Fruit fly (Drosophila melanogaster): ENCODE results near the gene CG14280.

CG14280 gene

DNA sequence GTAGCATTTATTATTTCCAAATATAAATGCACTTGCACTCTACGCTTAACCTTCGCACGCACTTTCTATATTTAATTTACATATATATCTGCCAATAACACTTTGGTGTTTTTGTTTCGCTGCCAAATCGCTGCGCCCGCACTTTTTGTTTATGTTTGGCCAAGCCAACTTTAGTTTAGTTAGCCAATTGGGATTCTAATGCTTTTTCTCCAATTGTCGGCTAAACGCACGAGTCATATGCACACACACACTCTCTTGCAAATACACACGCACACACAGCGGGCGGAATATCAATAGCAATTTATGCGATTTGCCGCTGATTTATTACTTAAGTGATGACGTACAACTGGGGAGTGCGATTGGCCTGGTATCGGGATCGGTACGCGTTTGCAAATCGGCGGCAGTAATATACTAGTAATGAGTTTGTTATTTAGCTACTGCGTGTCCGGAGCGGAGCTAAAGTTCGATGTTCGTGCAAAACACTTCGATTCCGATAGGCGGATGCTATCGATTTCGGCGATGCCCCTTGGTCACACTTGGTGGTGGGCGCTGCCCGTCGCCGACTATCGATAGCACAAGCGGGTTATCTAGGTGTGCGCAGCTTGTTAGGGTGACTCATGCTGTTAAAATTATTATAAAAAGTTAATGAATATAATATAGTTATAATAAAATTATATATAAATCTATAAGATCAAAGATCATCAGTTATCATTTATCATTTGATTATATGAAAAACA is 30.3 kb upstream of the CG14280 start, which contains the start of gene vib:
Gene vib (minus strand): TSS at position 515 of the 737 bp plus-strand sequence.
- TF ChIP-seq cnc (optimal IDR thresholded peaks at IDR 0.05) (no peak), cic (GFP tag; optimal IDR thresholded peaks at IDR 0.05) (peak; percentile 52), kay (GFP tag; ENCODE audit: borderline replicate concordance) (peak; percentile 73), CG7101 (tag; optimal IDR thresholded peaks at IDR 0.05) (peak; percentile 58), CG11617 (GFP tag; optimal IDR thresholded peaks at IDR 0.05) (peak; percentile 40), CG7045 (GFP tag; optimal IDR thresholded peaks at IDR 0.05) (peak; percentile 33), CG14711 (tag; optimal IDR thresholded peaks at IDR 0.05) (peak; percentile 67), Crg-1 (GFP tag; optimal IDR thresholded peaks at IDR 0.05) (no peak), Clk (GFP tag; optimal IDR thresholded peaks at IDR 0.05) (peak; percentile 17), bab1 (GFP tag; optimal IDR thresholded peaks at IDR 0.05) (peak; percentile 61), CG33017 (tag; optimal IDR thresholded peaks at IDR 0.05) (peak; percentile 53), pad (GFP tag; optimal IDR thresholded peaks at IDR 0.05) (peak; percentile 24), tj (GFP tag; optimal IDR thresholded peaks at IDR 0.05) (peak; percentile 24), CG5204 (GFP tag; optimal IDR thresholded peaks at IDR 0.05) (no peak), toe (GFP tag; optimal IDR thresholded peaks at IDR 0.05) (peak; percentile 43), Mnt (GFP tag; optimal IDR thresholded peaks at IDR 0.05) (peak; percentile 48), CG12768 (GFP tag; optimal IDR thresholded peaks at IDR 0.05) (peak; percentile 62), ovo (GFP tag; optimal IDR thresholded peaks at IDR 0.05) (peak; percentile 31), CG1620 (GFP tag; optimal IDR thresholded peaks at IDR 0.05) (peak; percentile 27), Hr96 (GFP tag; optimal IDR thresholded peaks at IDR 0.05) (no peak)

- TF ChIP-seq cnc (optimal IDR thresholded peaks at IDR 0.05) (no peak), Hr96 (GFP tag; optimal IDR thresholded peaks at IDR 0.05) (no peak), CG12768 (GFP tag; optimal IDR thresholded peaks at IDR 0.05) (no peak), kay (GFP tag; ENCODE audit: borderline replicate concordance) (no peak), CG11617 (GFP tag; optimal IDR thresholded peaks at IDR 0.05) (no peak), CG14711 (tag; optimal IDR thresholded peaks at IDR 0.05) (no peak), CG7045 (GFP tag; optimal IDR thresholded peaks at IDR 0.05) (no peak), CG5204 (GFP tag; optimal IDR thresholded peaks at IDR 0.05) (no peak), CG33017 (tag; optimal IDR thresholded peaks at IDR 0.05) (no peak), cic (GFP tag; optimal IDR thresholded peaks at IDR 0.05) (no peak), CG1620 (GFP tag; optimal IDR thresholded peaks at IDR 0.05) (no peak), pad (GFP tag; optimal IDR thresholded peaks at IDR 0.05) (no peak), Mnt (GFP tag; optimal IDR thresholded peaks at IDR 0.05) (no peak), Crg-1 (GFP tag; optimal IDR thresholded peaks at IDR 0.05) (no peak), Clk (GFP tag; optimal IDR thresholded peaks at IDR 0.05) (no peak), bab1 (GFP tag; optimal IDR thresholded peaks at IDR 0.05) (no peak), toe (GFP tag; optimal IDR thresholded peaks at IDR 0.05) (no peak), CG7101 (tag; optimal IDR thresholded peaks at IDR 0.05) (no peak), tj (GFP tag; optimal IDR thresholded peaks at IDR 0.05) (no peak), ovo (GFP tag; optimal IDR thresholded peaks at IDR 0.05) (no peak)
Measured at dm6 chr3R:19228080-19228479, 28.5 kb upstream of the CG14280 start, which contains the start of gene CG11703. Gene CG11703 (minus strand): TSS chr3R:19228180.

DNA sequence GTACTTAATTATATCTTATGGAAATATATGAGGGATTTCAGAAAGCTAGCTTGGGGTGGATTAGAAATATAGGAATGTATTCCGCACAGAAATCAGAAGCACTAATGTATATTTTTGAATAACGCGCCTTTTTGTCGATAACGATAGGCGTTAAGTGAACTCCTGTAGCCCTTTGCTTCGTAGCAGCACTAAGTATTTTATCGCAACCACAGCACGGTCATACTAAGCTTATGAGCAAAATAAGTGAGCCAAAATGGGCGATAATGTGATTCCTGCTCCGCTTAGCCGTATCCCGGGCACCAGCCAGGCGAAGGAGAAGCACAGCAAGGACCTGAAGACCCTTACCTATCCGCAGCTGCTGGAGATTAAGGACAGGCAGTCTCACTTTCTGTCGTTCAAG is 27.3 kb upstream of the CG14280 start, which contains the start of the genes CG5250 and Polr2M:
Gene CG5250 (minus strand): TSS at position 32 of the 400 bp plus-strand sequence.
Gene Polr2M (plus strand): TSS at position 219 of the 400 bp plus-strand sequence.
- peak; percentile 38 for TF ChIP-seq bab1 (GFP tag; optimal IDR thresholded peaks at IDR 0.05)
- TF ChIP-seq Mnt (GFP tag; optimal IDR thresholded peaks at IDR 0.05): no peak

dm6 chr3R:19238934-19239333 is 17.6 kb upstream of the CG14280 start:
- TF ChIP-seq toe (GFP tag; optimal IDR thresholded peaks at IDR 0.05): no peak
- no peak for TF ChIP-seq CG1620 (GFP tag; optimal IDR thresholded peaks at IDR 0.05)
- TF ChIP-seq CG33017 (tag; optimal IDR thresholded peaks at IDR 0.05): no peak
- TF ChIP-seq Mnt (GFP tag; optimal IDR thresholded peaks at IDR 0.05): no peak
- no peak for TF ChIP-seq CG7101 (tag; optimal IDR thresholded peaks at IDR 0.05)
- TF ChIP-seq pad (GFP tag; optimal IDR thresholded peaks at IDR 0.05): no peak
- no peak for TF ChIP-seq Clk (GFP tag; optimal IDR thresholded peaks at IDR 0.05)

DNA sequence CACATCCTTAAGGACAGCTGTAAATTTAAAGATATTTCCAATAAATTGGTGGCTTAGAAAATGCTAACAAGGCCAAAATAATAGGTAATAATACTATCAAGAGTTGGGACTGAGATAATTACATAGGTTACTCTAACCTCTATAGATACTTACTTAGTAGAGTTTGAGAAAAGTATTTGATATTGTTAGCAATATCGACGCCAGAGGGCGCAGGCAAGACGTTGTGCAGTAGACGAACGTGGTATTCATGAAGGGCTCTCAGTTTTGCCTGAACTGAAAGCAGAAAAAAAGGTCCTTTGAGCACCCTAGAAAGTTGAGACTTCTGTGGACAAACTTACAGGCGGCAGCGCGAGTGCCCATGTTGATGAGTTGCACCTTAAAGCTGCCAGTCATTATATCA is 11.2 kb upstream of the CG14280 start:
- TF ChIP-seq Crg-1 (GFP tag; optimal IDR thresholded peaks at IDR 0.05) (no peak), cnc (optimal IDR thresholded peaks at IDR 0.05) (no peak), pad (GFP tag; optimal IDR thresholded peaks at IDR 0.05) (no peak), cic (GFP tag; optimal IDR thresholded peaks at IDR 0.05) (no peak), CG7101 (tag; optimal IDR thresholded peaks at IDR 0.05) (no peak), Clk (GFP tag; optimal IDR thresholded peaks at IDR 0.05) (no peak), toe (GFP tag; optimal IDR thresholded peaks at IDR 0.05) (no peak), Mnt (GFP tag; optimal IDR thresholded peaks at IDR 0.05) (no peak), CG33017 (tag; optimal IDR thresholded peaks at IDR 0.05) (no peak), CG14711 (tag; optimal IDR thresholded peaks at IDR 0.05) (no peak), CG5204 (GFP tag; optimal IDR thresholded peaks at IDR 0.05) (no peak)

DNA sequence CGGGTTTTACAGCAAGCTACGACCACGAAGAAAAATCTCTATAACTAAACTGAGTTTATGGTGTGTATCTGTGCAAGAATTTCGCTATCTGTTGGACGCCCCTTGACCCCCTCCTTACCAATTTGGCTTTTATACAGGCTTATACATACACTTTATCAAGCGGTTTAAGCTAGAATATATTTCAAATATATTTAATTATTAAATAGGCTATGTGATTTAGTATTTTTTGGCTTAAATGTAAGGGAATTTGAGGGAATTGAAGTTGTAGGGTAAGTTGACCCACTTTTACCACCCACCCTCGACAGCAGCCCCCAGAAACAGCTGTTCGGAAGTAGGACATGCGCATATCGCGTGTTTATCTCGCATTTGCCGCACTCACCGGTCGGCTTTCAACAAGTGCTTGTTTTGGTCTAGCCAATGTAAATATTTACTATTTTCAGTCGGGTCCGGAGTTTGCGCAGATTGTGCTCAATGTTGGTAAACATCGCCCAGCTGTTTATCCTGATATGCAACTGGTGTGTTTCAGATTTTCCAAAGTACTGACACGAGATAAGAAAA is 10.4 kb upstream of the CG14280 start, which contains the start of gene unc79:
Gene unc79 (minus strand): TSS at position 51 of the 558 bp plus-strand sequence.
- TF ChIP-seq tj (GFP tag; optimal IDR thresholded peaks at IDR 0.05) (no peak), cic (GFP tag; optimal IDR thresholded peaks at IDR 0.05) (peak; percentile 4)

Measured in whole organism, adult.